Worm (Caenorhabditis elegans): Measurements from ENCODE around the gene tyra-3.

The tyra-3 gene

ce11 chrX:4957259-4957658, 9.4 kb downstream of the tyra-3 start, which contains the start of gene M03F4.4:
Gene M03F4.4, minus strand, starts transcription at chrX:4957418.
- TF ChIP-seq W03F9.2 (tag; optimal IDR thresholded peaks at IDR 0.05) (no peak), dao-5 (tag; optimal IDR thresholded peaks at IDR 0.05) (no peak), him-1 (tag; optimal IDR thresholded peaks at IDR 0.05) (no peak)

ce11 chrX:4958986-4959385, 11.1 kb downstream of the tyra-3 start:
- no peak for TF ChIP-seq dao-5 (tag; optimal IDR thresholded peaks at IDR 0.05)
- TF ChIP-seq W03F9.2 (tag; optimal IDR thresholded peaks at IDR 0.05): no peak
- TF ChIP-seq him-1 (tag; optimal IDR thresholded peaks at IDR 0.05): no peak

- TF ChIP-seq dao-5 (tag; optimal IDR thresholded peaks at IDR 0.05): no peak
These were observed 11.6 kb downstream of the tyra-3 start for ce11 chrX:4959440-4959839.

ce11 chrX:4960422-4960821, 12.6 kb downstream of the tyra-3 start, which contains the start of gene act-4:
Gene act-4, plus strand, starts transcription at chrX:4960621.
- TF ChIP-seq dao-5 (tag; optimal IDR thresholded peaks at IDR 0.05) (no peak), him-1 (tag; optimal IDR thresholded peaks at IDR 0.05) (peak; percentile 4), W03F9.2 (tag; optimal IDR thresholded peaks at IDR 0.05) (no peak)

ce11 chrX:4960910-4961680, 13.2 kb downstream of the tyra-3 start:
- no peak for TF ChIP-seq W03F9.2 (tag; optimal IDR thresholded peaks at IDR 0.05)
- TF ChIP-seq him-1 (tag; optimal IDR thresholded peaks at IDR 0.05): no peak
- no peak for TF ChIP-seq dao-5 (tag; optimal IDR thresholded peaks at IDR 0.05)

ce11 chrX:4961681-4962656, 14.1 kb downstream of the tyra-3 start:
- no peak for TF ChIP-seq W03F9.2 (tag; optimal IDR thresholded peaks at IDR 0.05)
- TF ChIP-seq dao-5 (tag; optimal IDR thresholded peaks at IDR 0.05): no peak
- peak; percentile 87 for TF ChIP-seq him-1 (tag; optimal IDR thresholded peaks at IDR 0.05)

- TF ChIP-seq W03F9.2 (tag; optimal IDR thresholded peaks at IDR 0.05) (no peak), him-1 (tag; optimal IDR thresholded peaks at IDR 0.05) (no peak), dao-5 (tag; optimal IDR thresholded peaks at IDR 0.05) (no peak)
These were observed 17.7 kb downstream of the tyra-3 start for ce11 chrX:4965592-4965991.

ce11 chrX:4969228-4969627, 21.4 kb downstream of the tyra-3 start, which contains the start of gene M03F4.6:
Gene M03F4.6, minus strand, starts transcription at chrX:4969328.
- TF ChIP-seq W03F9.2 (tag; optimal IDR thresholded peaks at IDR 0.05) (no peak), dao-5 (tag; optimal IDR thresholded peaks at IDR 0.05) (no peak), him-1 (tag; optimal IDR thresholded peaks at IDR 0.05) (no peak)

- TF ChIP-seq him-1 (tag; optimal IDR thresholded peaks at IDR 0.05) (no peak), W03F9.2 (tag; optimal IDR thresholded peaks at IDR 0.05) (no peak), dao-5 (tag; optimal IDR thresholded peaks at IDR 0.05) (no peak)
These were observed 23.1 kb downstream of the tyra-3 start, which contains the start of gene calu-1 for ce11 chrX:4970863-4971345. Gene calu-1, minus strand, starts transcription at chrX:4970913.

ce11 chrX:4971427-4971826, 23.6 kb downstream of the tyra-3 start:
- TF ChIP-seq W03F9.2 (tag; optimal IDR thresholded peaks at IDR 0.05) (no peak), him-1 (tag; optimal IDR thresholded peaks at IDR 0.05) (no peak), dao-5 (tag; optimal IDR thresholded peaks at IDR 0.05) (no peak)

- no peak for TF ChIP-seq W03F9.2 (tag; optimal IDR thresholded peaks at IDR 0.05)
- no peak for TF ChIP-seq dao-5 (tag; optimal IDR thresholded peaks at IDR 0.05)
- no peak for TF ChIP-seq him-1 (tag; optimal IDR thresholded peaks at IDR 0.05)
These were observed 24.3 kb downstream of the tyra-3 start for ce11 chrX:4972039-4972581.

ce11 chrX:4974486-4974885, 26.6 kb downstream of the tyra-3 start:
- TF ChIP-seq him-1 (tag; optimal IDR thresholded peaks at IDR 0.05) (no peak), dao-5 (tag; optimal IDR thresholded peaks at IDR 0.05) (no peak), W03F9.2 (tag; optimal IDR thresholded peaks at IDR 0.05) (no peak)

ce11 chrX:4976530-4976929, 28.7 kb downstream of the tyra-3 start, which contains the start of gene lfi-1:
Gene lfi-1, plus strand, starts transcription at chrX:4976830.
- TF ChIP-seq dao-5 (tag; optimal IDR thresholded peaks at IDR 0.05): no peak
- no peak for TF ChIP-seq W03F9.2 (tag; optimal IDR thresholded peaks at IDR 0.05)
- TF ChIP-seq him-1 (tag; optimal IDR thresholded peaks at IDR 0.05): no peak
